Fruit fly (Drosophila melanogaster): ENCODE measurements around the gene CG45075.

Gene CG45075

DNA sequence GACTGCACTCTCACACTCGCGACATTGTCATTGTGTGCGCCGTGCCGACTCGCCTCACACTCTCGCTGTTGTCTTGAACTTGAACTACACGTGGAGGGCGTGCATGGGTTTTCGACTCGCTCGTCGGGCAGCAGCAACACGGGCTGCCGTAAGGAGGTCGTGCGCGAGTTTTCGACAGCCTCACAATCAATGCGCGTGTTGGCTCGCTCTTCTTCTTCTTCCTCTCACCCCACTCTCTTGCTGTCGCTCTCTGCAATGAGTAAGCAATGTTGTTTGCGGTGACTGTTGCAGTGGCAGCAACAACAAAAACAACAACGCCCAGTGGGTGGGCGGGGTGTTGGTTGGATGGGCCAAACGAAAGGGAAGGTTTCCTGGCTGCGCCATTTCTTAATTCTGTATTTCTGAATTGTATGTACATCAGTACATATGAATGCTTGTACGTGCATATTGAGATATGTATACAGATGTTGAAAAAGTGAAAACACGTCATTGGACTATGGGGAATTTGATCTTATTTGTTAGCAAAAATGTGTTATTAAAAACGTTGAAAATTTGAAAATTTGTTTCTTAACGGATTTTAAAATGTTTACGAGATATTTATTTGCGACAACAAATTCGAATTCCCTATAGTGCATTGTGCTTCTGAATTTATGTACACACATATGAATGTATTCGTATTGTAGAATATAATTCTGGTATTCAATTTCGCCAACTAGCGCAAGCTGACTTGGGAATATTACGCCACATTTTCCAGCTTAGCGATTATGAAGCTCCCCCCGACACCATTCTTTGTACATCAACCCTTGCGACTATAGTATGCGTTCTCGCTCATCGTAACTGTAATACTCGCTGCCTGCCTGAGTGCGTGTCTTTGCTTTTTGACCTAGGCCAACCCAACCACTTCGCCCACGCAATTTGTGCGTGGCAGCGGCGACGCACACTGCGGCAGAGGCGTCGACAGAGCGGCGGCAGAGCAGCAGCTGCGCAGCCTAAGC is 2.5 kb upstream of the CG45075 start (continued):
- TF ChIP-seq Smox (GFP tag; optimal IDR thresholded peaks at IDR 0.05) (no peak), CG11902 (GFP tag; optimal IDR thresholded peaks at IDR 0.05) (no peak), cyc (GFP tag; optimal IDR thresholded peaks at IDR 0.05) (no peak), lz (GFP tag; optimal IDR thresholded peaks at IDR 0.05) (no peak), Hr38 (GFP tag; optimal IDR thresholded peaks at IDR 0.05) (no peak), Eip78C (GFP tag) (peak; percentile 98), CG3032 (tag; optimal IDR thresholded peaks at IDR 0.05) (no peak), svp (GFP tag) (peak; percentile 97), Sox102F (GFP tag; optimal IDR thresholded peaks at IDR 0.05) (peak; percentile 23), CG15336 (GFP tag; IDR thresholded peaks at IDR 0.05) (no peak), CG8319 (GFP tag; optimal IDR thresholded peaks at IDR 0.05) (no peak)

DNA sequence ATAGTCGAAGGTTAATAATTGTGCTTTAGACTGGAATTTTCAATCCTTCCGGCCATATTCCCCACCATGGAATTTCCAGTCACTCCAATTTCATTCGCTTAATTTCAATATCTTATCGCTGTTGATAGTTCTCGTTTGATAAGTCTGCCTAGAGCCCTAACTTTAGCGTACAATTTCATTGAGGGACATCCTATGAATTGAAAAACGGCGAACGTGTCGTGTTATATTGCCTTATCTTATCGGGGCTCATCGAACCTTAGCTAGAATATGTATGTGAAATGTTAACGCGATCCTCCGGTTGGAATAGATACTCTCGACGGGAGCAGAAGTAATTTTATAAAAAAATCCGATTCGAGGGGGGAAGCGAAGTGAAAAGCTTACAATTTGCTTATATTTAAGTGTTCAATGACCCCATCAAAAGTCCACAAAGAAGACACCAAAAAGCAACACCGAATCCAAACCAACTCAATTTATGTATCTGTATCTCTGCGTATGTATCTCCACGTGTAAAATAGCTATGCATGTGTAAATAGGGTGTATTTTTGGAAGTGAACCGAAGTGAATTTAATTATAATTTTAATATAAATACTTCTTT is 1.5 kb upstream of the CG45075 start:
- TF ChIP-seq CG32006 (GFP tag; optimal IDR thresholded peaks at IDR 0.05) (no peak), svp (GFP tag) (peak; percentile 56), CG9139 (GFP tag; optimal IDR thresholded peaks at IDR 0.05) (no peak), CG16779 (tag; optimal IDR thresholded peaks at IDR 0.05) (peak; percentile 6), net (GFP tag; optimal IDR thresholded peaks at IDR 0.05) (no peak), CG11762 (GFP tag; optimal IDR thresholded peaks at IDR 0.05; ENCODE audit: insufficient read depth) (no peak)

DNA sequence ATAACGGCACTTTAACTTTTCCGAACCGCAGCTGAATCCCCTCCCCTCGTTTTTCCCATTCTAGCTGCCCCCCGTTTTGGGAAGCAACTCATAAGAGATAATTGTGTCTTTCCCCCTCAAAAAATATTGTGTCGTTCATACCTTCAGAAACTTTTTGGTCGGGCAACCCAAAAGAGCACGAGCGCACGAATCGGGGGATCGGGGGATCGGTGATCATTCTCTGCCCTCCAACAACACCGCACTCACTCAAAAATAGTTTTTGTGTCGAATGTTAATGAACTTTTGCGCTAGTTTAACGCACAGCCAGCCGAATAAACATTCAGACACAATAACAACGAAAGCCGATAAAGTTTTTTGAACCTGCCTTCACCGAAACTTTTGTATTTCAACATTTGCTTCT is 847 bp upstream of the CG45075 start:
- TF ChIP-seq Sox14 (GFP tag; optimal IDR thresholded peaks at IDR 0.05) (no peak), CG8632 (GFP tag; optimal IDR thresholded peaks at IDR 0.05) (no peak), achi (GFP tag; optimal IDR thresholded peaks at IDR 0.05) (no peak), fd85E (GFP tag; optimal IDR thresholded peaks at IDR 0.05) (no peak), CG11294 (GFP tag; IDR thresholded peaks at IDR 0.05) (no peak), CG34406 (GFP tag; optimal IDR thresholded peaks at IDR 0.05) (no peak), spab (GFP tag; optimal IDR thresholded peaks at IDR 0.05) (no peak), Sox102F (GFP tag; optimal IDR thresholded peaks at IDR 0.05) (no peak), CG3032 (tag; optimal IDR thresholded peaks at IDR 0.05) (no peak)

DNA sequence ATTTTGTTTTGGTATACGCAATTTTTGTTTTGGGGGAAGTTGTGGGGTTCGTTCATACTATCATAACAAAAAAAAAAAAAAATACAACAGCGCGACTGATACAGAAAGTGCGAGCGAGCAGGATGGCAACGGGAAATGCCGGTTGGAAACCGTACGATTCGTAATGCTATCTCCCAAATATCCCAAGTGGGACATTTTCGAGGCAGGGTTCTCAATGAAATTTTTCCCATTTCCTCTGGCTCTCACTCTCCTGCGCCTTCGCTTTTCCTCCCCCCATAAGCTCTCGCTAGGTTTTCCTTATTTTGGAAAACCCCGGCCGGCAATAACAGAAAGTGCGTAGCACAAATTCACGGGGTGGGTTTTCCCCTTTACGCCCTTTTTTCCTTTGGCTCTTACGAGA is 1.1 kb downstream of the CG45075 start:
- no peak for TF ChIP-seq Eip93F (GFP tag; optimal IDR thresholded peaks at IDR 0.05)
- no peak for TF ChIP-seq Gug (GFP tag; IDR thresholded peaks at IDR 0.05)

DNA sequence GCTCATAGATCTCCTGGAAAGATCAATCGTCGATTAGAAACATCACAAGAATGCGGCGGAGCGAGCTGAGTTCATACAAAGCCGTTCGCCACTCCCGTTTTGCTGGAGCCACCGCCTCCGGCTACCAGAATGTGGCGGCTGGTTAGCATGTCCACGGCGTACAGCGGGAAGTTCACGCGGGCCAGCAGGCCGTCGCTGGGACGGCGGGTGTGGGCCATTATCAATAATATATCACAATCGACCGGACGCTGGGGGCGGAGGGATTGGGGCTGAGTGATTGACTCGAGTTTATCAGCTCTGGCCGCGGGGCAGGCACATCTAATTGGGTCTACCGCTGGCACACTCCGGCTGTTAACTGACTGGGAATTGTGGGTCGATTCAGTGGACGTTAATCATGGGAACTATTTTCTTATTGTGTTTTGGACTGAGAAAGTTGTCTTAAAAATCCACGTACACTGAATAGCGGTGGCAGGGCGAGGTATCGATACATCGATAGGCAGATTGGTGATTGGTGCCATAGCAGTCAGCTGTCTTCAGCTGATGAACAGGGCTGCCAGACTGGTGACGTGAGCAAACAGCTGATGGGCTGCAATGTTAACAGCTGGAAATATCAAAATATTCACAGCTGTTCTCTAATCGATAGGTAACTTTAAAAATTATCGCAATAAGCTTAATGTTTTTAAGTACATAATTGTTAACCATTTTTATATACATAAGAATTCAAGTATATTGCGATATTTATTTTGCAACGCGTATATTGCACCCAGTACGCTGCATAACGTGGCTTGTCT is 7.5 kb downstream of the CG45075 start, which contains the start of gene CG9175:
Gene CG9175 (minus strand): TSS at position 488 of the 791 bp plus-strand sequence.
- TF ChIP-seq Sox15 (GFP tag; optimal IDR thresholded peaks at IDR 0.05): no peak
- TF ChIP-seq Sox14 (GFP tag; optimal IDR thresholded peaks at IDR 0.05): peak; percentile 47
- peak; percentile 14 for TF ChIP-seq lz (GFP tag; optimal IDR thresholded peaks at IDR 0.05)
- TF ChIP-seq CG11902 (GFP tag; optimal IDR thresholded peaks at IDR 0.05): no peak
- TF ChIP-seq Eip78C (GFP tag): peak; percentile 80
- TF ChIP-seq CG31627 (GFP tag; optimal IDR thresholded peaks at IDR 0.05): peak; percentile 21
- TF ChIP-seq Met (GFP tag; optimal IDR thresholded peaks at IDR 0.05): no peak
- TF ChIP-seq ss (GFP tag; optimal IDR thresholded peaks at IDR 0.05): no peak
- peak; percentile 38 for TF ChIP-seq fkh (GFP tag; optimal IDR thresholded peaks at IDR 0.05)
- peak; percentile 96 for TF ChIP-seq svp (GFP tag)
- TF ChIP-seq CG1621 (tag; optimal IDR thresholded peaks at IDR 0.05): peak; percentile 49
- no peak for TF ChIP-seq CG4318 (GFP tag; optimal IDR thresholded peaks at IDR 0.05)

All from whole organism, prepupa.